Fruit fly (Drosophila melanogaster) whole organism, embryonic: Measurements from ENCODE around the gene CG32551.
A peak's percentile ranks its signal among the peaks of the same experiment; 100 is the strongest.

Experiments
- CG10565 ChIP-seq: fragments of 200-800 bp; sonication (Bioruptor generic); optimal IDR thresholded peaks from 3 replicates; lab custom pipeline; 2016; ENCODE audit warnings: missing biosample characterization, mild to moderate bottlenecking, missing genetic modification characterization
- CG10979 ChIP-seq: fragments of 200-800 bp; sonication (Bioruptor generic); optimal IDR thresholded peaks from 2 replicates; lab custom pipeline; 2018; ENCODE audit warnings: missing biosample characterization, mild to moderate bottlenecking, missing genetic modification characterization, moderate library complexity
- CG12236 ChIP-seq: fragments of 200-800 bp; sonication (Bioruptor generic); optimal IDR thresholded peaks from 2 replicates; lab custom pipeline; 2016; ENCODE audit warnings: missing biosample characterization, missing genetic modification characterization
- CG13624 ChIP-seq: fragments of 200-800 bp; sonication (Bioruptor generic); optimal IDR thresholded peaks from 2 replicates; lab custom pipeline; 2016; ENCODE audit warnings: missing biosample characterization, missing genetic modification characterization
- CG14441 ChIP-seq: fragments of 200-800 bp; sonication (Bioruptor generic); IDR thresholded peaks from 2 replicates; pipeline ENCODE4 v1.3.6; 2022; ENCODE audit warnings: missing biosample characterization, missing genetic modification characterization
- CG14710 ChIP-seq: fragments of 200-800 bp; sonication (Bioruptor generic); optimal IDR thresholded peaks from 3 replicates; lab custom pipeline; 2019; ENCODE audit warnings: missing biosample characterization, mild to moderate bottlenecking, missing genetic modification characterization, moderate library complexity
- CG1529 ChIP-seq: fragments of 200-800 bp; sonication (Bioruptor generic); optimal IDR thresholded peaks from 3 replicates; lab custom pipeline; 2018; ENCODE audit warnings: missing biosample characterization, missing genetic modification characterization
- CG15514 ChIP-seq: fragments of 200-800 bp; sonication (Bioruptor generic); optimal IDR thresholded peaks from 3 replicates; lab custom pipeline; 2017; ENCODE audit warnings: missing biosample characterization, missing genetic modification characterization, mild to moderate bottlenecking, moderate library complexity, missing genetic modification reagents
- CG1602 ChIP-seq: fragments of 200-800 bp; sonication (Bioruptor generic); optimal IDR thresholded peaks from 3 replicates; lab custom pipeline; 2016; ENCODE audit warnings: missing biosample characterization, missing genetic modification characterization
- CG16779 ChIP-seq: fragments of 200-800 bp; sonication (Bioruptor generic); IDR thresholded peaks from 2 replicates; pipeline ENCODE4 v1.3.6; 2022; ENCODE audit warnings: missing biosample characterization, missing genetic modification characterization
- CG16815 ChIP-seq: fragments of 200-800 bp; sonication (Bioruptor generic); optimal IDR thresholded peaks from 3 replicates; lab custom pipeline; 2017; ENCODE audit warnings: missing biosample characterization, mild to moderate bottlenecking, missing genetic modification characterization
- CG17829 ChIP-seq: fragments of 200-800 bp; optimal IDR thresholded peaks from 2 replicates; lab custom pipeline; 2019; ENCODE audit warnings: missing biosample characterization, mild to moderate bottlenecking, missing genetic modification characterization, moderate library complexity
- CG2116 ChIP-seq: fragments of 200-800 bp; sonication (Bioruptor generic); optimal IDR thresholded peaks from 3 replicates; lab custom pipeline; 2018; ENCODE audit warnings: missing biosample characterization, mild to moderate bottlenecking, missing genetic modification characterization
- CG2712 ChIP-seq: fragments of 200-800 bp; optimal IDR thresholded peaks from 3 replicates; lab custom pipeline; 2019; ENCODE audit warnings: missing biosample characterization, mild to moderate bottlenecking, missing genetic modification characterization, moderate library complexity
- CG30431 ChIP-seq: fragments of 200-800 bp; sonication (Bioruptor generic); optimal IDR thresholded peaks from 2 replicates; lab custom pipeline; 2017; ENCODE audit warnings: missing biosample characterization, missing genetic modification characterization
- CG3407 ChIP-seq: fragments of 200-800 bp; sonication (Bioruptor generic); optimal IDR thresholded peaks from 2 replicates; lab custom pipeline; 2018; ENCODE audit warnings: missing biosample characterization, mild to moderate bottlenecking, missing genetic modification characterization
- CG4360 ChIP-seq: fragments of 200-800 bp; sonication (Bioruptor generic); IDR thresholded peaks from 2 replicates; pipeline ENCODE4 v1.3.6; 2022; ENCODE audit warnings: missing biosample characterization, missing genetic modification characterization
- CG4820 ChIP-seq: fragments of 200-800 bp; sonication (Bioruptor generic); optimal IDR thresholded peaks from 3 replicates; lab custom pipeline; 2016; ENCODE audit warnings: missing biosample characterization, missing genetic modification characterization
- CG5180 ChIP-seq: fragments of 200-800 bp; sonication (Bioruptor generic); optimal IDR thresholded peaks from 3 replicates; lab custom pipeline; 2017; ENCODE audit warnings: missing biosample characterization, missing genetic modification characterization, mild to moderate bottlenecking, moderate library complexity, missing genetic modification reagents
- CG5953 ChIP-seq: fragments of 200-800 bp; sonication (Bioruptor generic); IDR thresholded peaks from 2 replicates; pipeline ENCODE4 v1.3.6; 2022; ENCODE audit warnings: missing biosample characterization, missing genetic modification characterization
- CG6654 ChIP-seq: fragments of 200-800 bp; sonication (Bioruptor generic); optimal IDR thresholded peaks from 2 replicates; lab custom pipeline; 2017; ENCODE audit warnings: missing biosample characterization, mild to moderate bottlenecking, missing genetic modification characterization
- CG7357 ChIP-seq: fragments of 200-800 bp; sonication (Bioruptor generic); IDR thresholded peaks from 3 replicates; pipeline ENCODE4 v1.3.6; 2022; ENCODE audit warnings: missing biosample characterization, missing genetic modification characterization
- CG7372 ChIP-seq: fragments of 200-800 bp; sonication (Bioruptor generic); IDR thresholded peaks from 2 replicates; pipeline ENCODE4 v1.3.6; 2022; ENCODE audit warnings: missing biosample characterization, missing genetic modification characterization
- CG7963 ChIP-seq: fragments of 200-800 bp; sonication (Bioruptor generic); IDR thresholded peaks from 3 replicates; pipeline ENCODE4 v1.3.6; 2022; ENCODE audit warnings: missing biosample characterization, missing genetic modification characterization; ENCODE audit not compliant: partially characterized antibody
- CkIIα-i1 ChIP-seq: fragments of 200-800 bp; sonication (Bioruptor generic); IDR thresholded peaks from 2 replicates; pipeline ENCODE4 v1.3.6; 2022; ENCODE audit warnings: missing biosample characterization, missing genetic modification characterization
- D ChIP-seq, 2 experiments: fragments of 200-800 bp in 1 of 2; fragments of >200 bp in 1 of 2; sonication (Bioruptor generic) in 1 of 2; optimal IDR thresholded peaks; 2 replicates in 1 of 2; 3 replicates in 1 of 2; lab custom pipeline; 2017; ENCODE audit warnings: mild to moderate bottlenecking in 1 of 2, missing biosample characterization in 1 of 2, missing genetic modification characterization in 1 of 2, missing genetic modification reagents in 1 of 2
- Dp ChIP-seq: fragments of 200-800 bp; sonication (Bioruptor generic); optimal IDR thresholded peaks from 2 replicates; lab custom pipeline; 2018; ENCODE audit warnings: missing biosample characterization, mild to moderate bottlenecking, missing genetic modification characterization, moderate library complexity
- GATAe ChIP-seq: fragments of 200-800 bp; sonication (Bioruptor generic); conservative IDR thresholded peaks from 2 replicates; pipeline ENCODE4 v1.3.6; 2022; ENCODE audit warnings: missing biosample characterization, missing genetic modification characterization
- HLH54F ChIP-seq: fragments of 200-800 bp; sonication (Bioruptor generic); optimal IDR thresholded peaks from 3 replicates; lab custom pipeline; 2016; ENCODE audit warnings: missing biosample characterization, missing genetic modification characterization
- Lpt ChIP-seq: fragments of >200 bp; optimal IDR thresholded peaks from 2 replicates; lab custom pipeline; 2018; ENCODE audit warnings: missing biosample characterization, missing genetic modification characterization
- MBD-R2 ChIP-seq: fragments of 200-800 bp; sonication (Bioruptor generic); IDR thresholded peaks from 2 replicates; pipeline ENCODE4 v1.3.6; 2022; ENCODE audit warnings: missing biosample characterization, missing genetic modification characterization
- Nf-YC ChIP-seq: fragments of 200-800 bp; optimal IDR thresholded peaks from 3 replicates; lab custom pipeline; 2019; ENCODE audit warnings: missing biosample characterization, mild to moderate bottlenecking, missing genetic modification characterization, moderate library complexity
- Ravus ChIP-seq: fragments of 200-800 bp; sonication (Bioruptor generic); IDR thresholded peaks from 2 replicates; pipeline ENCODE4 v1.3.6; 2022; ENCODE audit warnings: missing biosample characterization, missing genetic modification characterization
- Rx ChIP-seq: fragments of 200-800 bp; sonication (Bioruptor generic); IDR thresholded peaks from 2 replicates; pipeline ENCODE4 v1.3.6; 2022; ENCODE audit warnings: missing biosample characterization, missing genetic modification characterization
- Side ChIP-seq: fragments of 200-800 bp; sonication (Bioruptor generic); optimal IDR thresholded peaks from 2 replicates; lab custom pipeline; 2016; ENCODE audit warnings: missing biosample characterization, missing genetic modification characterization
- Six4 ChIP-seq: fragments of 200-800 bp; sonication (Bioruptor generic); optimal IDR thresholded peaks from 2 replicates; lab custom pipeline; 2016; ENCODE audit warnings: missing biosample characterization, missing genetic modification characterization
- Xrp1 ChIP-seq: fragments of 200-800 bp; sonication (Bioruptor generic); IDR thresholded peaks from 2 replicates; pipeline ENCODE4 v1.3.6; 2022; ENCODE audit warnings: missing biosample characterization, missing genetic modification characterization
- bigmax ChIP-seq: fragments of 200-800 bp; sonication (Bioruptor generic); optimal IDR thresholded peaks from 2 replicates; lab custom pipeline; 2018; ENCODE audit warnings: missing biosample characterization, mild to moderate bottlenecking, missing genetic modification characterization
- bsh ChIP-seq, 2 experiments: fragments of 200-800 bp; sonication (Bioruptor generic); optimal IDR thresholded peaks; 2 replicates each; lab custom pipeline; 2017 to 2018; ENCODE audit warnings: mild to moderate bottlenecking in 2 of 2, missing biosample characterization in 2 of 2, missing genetic modification characterization in 2 of 2, moderate library complexity in 1 of 2
- cato ChIP-seq: fragments of 200-800 bp; sonication (Bioruptor generic); optimal IDR thresholded peaks from 2 replicates; lab custom pipeline; 2016; ENCODE audit warnings: missing biosample characterization, missing genetic modification characterization, borderline replicate concordance
- caup ChIP-seq: fragments of 200-800 bp; sonication (Bioruptor generic); optimal IDR thresholded peaks from 3 replicates; lab custom pipeline; 2017; ENCODE audit warnings: missing biosample characterization, mild to moderate bottlenecking, missing genetic modification characterization, moderate library complexity; ENCODE audit not compliant: severe bottlenecking
- ci ChIP-seq: fragments of 200-800 bp; sonication (Bioruptor generic); IDR thresholded peaks from 3 replicates; pipeline ENCODE4 v1.3.6; 2022; ENCODE audit warnings: missing biosample characterization, missing genetic modification characterization
- esg ChIP-seq: fragments of 200-800 bp; sonication (Bioruptor generic); conservative IDR thresholded peaks from 2 replicates; pipeline ENCODE4 v1.3.6; 2022; ENCODE audit warnings: missing biosample characterization, missing genetic modification characterization
- gt ChIP-seq: fragments of 200-800 bp; sonication (Bioruptor generic); IDR thresholded peaks from 2 replicates; pipeline ENCODE4 v1.3.6; 2022; ENCODE audit warnings: missing biosample characterization, missing genetic modification characterization
- pb ChIP-seq: fragments of 200-800 bp; sonication (Bioruptor generic); optimal IDR thresholded peaks from 3 replicates; lab custom pipeline; 2016; ENCODE audit warnings: missing biosample characterization, missing genetic modification characterization
- seq ChIP-seq: fragments of 200-800 bp; sonication (Bioruptor generic); IDR thresholded peaks from 2 replicates; pipeline ENCODE4 v1.3.6; 2022; ENCODE audit warnings: missing biosample characterization, missing genetic modification characterization
- slbo ChIP-seq: fragments of 200-800 bp; sonication (Bioruptor generic); IDR thresholded peaks from 2 replicates; pipeline ENCODE4 v1.3.6; 2022; ENCODE audit warnings: missing biosample characterization, missing genetic modification characterization
- zen ChIP-seq: fragments of 200-800 bp; sonication (Bioruptor generic); optimal IDR thresholded peaks from 3 replicates; lab custom pipeline; 2018; ENCODE audit warnings: missing biosample characterization, mild to moderate bottlenecking, missing genetic modification characterization, moderate library complexity
- zf30C ChIP-seq: fragments of 200-800 bp; sonication (Bioruptor generic); optimal IDR thresholded peaks from 3 replicates; lab custom pipeline; 2018; ENCODE audit warnings: missing biosample characterization, mild to moderate bottlenecking, missing genetic modification characterization
- zfh2 ChIP-seq: fragments of 200-800 bp; sonication (Bioruptor generic); optimal IDR thresholded peaks from 2 replicates; lab custom pipeline; 2016; ENCODE audit warnings: missing biosample characterization, missing genetic modification characterization

Gene CG32551

dm6 chrX:18405567-18406059 is 33.1 kb upstream of the CG32551 start (continued):
- TF ChIP-seq gt (no peak), CG5180 (GFP tag; lab: Kevin White, UChicago) (peak; percentile 25), CG7963 (GFP tag; lab: Robert Waterston, UW) (no peak), cato (peak; percentile 33), Side (GFP tag; lab: Kevin White, UChicago) (no peak), GATAe (GFP tag; lab: Robert Waterston, UW) (no peak), CG1602 (peak; percentile 54), bigmax (GFP tag; lab: Kevin White, UChicago) (no peak), ci (GFP tag; lab: Robert Waterston, UW) (peak; percentile 61), CG13624 (peak; percentile 49), CG10979 (tag; lab: Kevin White, UChicago) (peak; percentile 78), CG7357 (GFP tag; lab: Robert Waterston, UW) (no peak), CG14710 (peak; percentile 52), CG1529 (GFP tag; lab: Kevin White, UChicago) (peak; percentile 72), CG14441 (GFP tag; lab: Robert Waterston, UW) (peak; percentile 15; the same call in 1 of the 2 replicates), Xrp1 (GFP tag; lab: Robert Waterston, UW) (peak; percentile 53; the same call in 1 of the 2 replicates), esg (peak; percentile 39; the same call in 1 of the 2 replicates), Nf-YC (tag; lab: Kevin White, UChicago) (no peak), CG17829 (peak; percentile 41), CG6654 (GFP tag; lab: Kevin White, UChicago) (peak; percentile 45), zf30C (peak; percentile 60), slbo (GFP tag; lab: Robert Waterston, UW) (peak; percentile 73), CkIIα-i1 (GFP tag; lab: Robert Waterston, UW) (no peak), zfh2 (GFP tag; lab: Kevin White, UChicago) (peak; percentile 49), CG12236 (GFP tag; lab: Kevin White, UChicago) (no peak), CG4820 (GFP tag; lab: Kevin White, UChicago) (peak; percentile 55), CG30431 (GFP tag; lab: Kevin White, UChicago) (peak; percentile 51), MBD-R2 (no peak), D (optimal IDR thresholded peaks at IDR 0.05; lab: Kevin White, UChicago) (no peak), D (GFP tag; optimal IDR thresholded peaks at IDR 0.05; lab: Kevin White, UChicago) (peak; percentile 59), CG16779 (peak; percentile 24; the same call in 1 of the 2 replicates), caup (GFP tag; lab: Kevin White, UChicago) (peak; percentile 50), CG10565 (no peak), CG5953 (GFP tag; lab: Robert Waterston, UW) (no peak), Dp (GFP tag; lab: Kevin White, UChicago) (no peak), Rx (peak; percentile 2; the same call in 1 of the 2 replicates), CG2712 (tag; lab: Kevin White, UChicago) (peak; percentile 78), CG7372 (GFP tag; lab: Robert Waterston, UW) (no peak), Lpt (GFP tag; lab: Kevin White, UChicago) (no peak), CG2116 (GFP tag; lab: Kevin White, UChicago) (no peak), zen (tag; lab: Kevin White, UChicago) (no peak), CG4360 (GFP tag; lab: Robert Waterston, UW) (no peak), Ravus (GFP tag; lab: Robert Waterston, UW) (no peak; the same call in 1 of the 2 replicates), HLH54F (GFP tag; lab: Kevin White, UChicago) (peak; percentile 19), CG3407 (GFP tag; lab: Kevin White, UChicago) (peak; percentile 58), CG15514 (peak; percentile 48), bsh (GFP tag; optimal IDR thresholded peaks at IDR 0.05; lab: Kevin White, UChicago) (peak in 1 of 2 experiments; percentile 81), Six4 (GFP tag; lab: Kevin White, UChicago) (no peak), seq (GFP tag; lab: Robert Waterston, UW) (0 out of 2 replicates have a peak, but pooled peaks have one; percentile 17), CG16815 (GFP tag; lab: Kevin White, UChicago) (peak; percentile 49), pb (GFP tag; lab: Kevin White, UChicago) (no peak)
